Worm (Caenorhabditis elegans) whole organism, L3 larva: ENCODE data around the gene K11D12.7.

Experiments
- ceh-82 ChIP-seq: fragments of 150-350 bp; optimal IDR thresholded peaks from 2 replicates; lab custom pipeline; 2014; ENCODE audit warnings: missing biosample characterization, missing genetic modification characterization
- egl-27 ChIP-seq: sonication (generic microtip); optimal IDR thresholded peaks from 4 replicates; lab custom pipeline; 2017; ENCODE audit warnings: missing biosample characterization, missing genetic modification reagents, missing genetic modification characterization
- fos-1 ChIP-seq: fragments of 150-350 bp; optimal IDR thresholded peaks from 2 replicates; lab custom pipeline; 2014; ENCODE audit warnings: missing biosample characterization, missing genetic modification characterization
- lin-15B ChIP-seq: fragments of 150-350 bp; optimal IDR thresholded peaks from 2 replicates; lab custom pipeline; 2014; ENCODE audit warnings: missing biosample characterization, missing genetic modification characterization
- mdl-1 ChIP-seq: fragments of 150-350 bp; optimal IDR thresholded peaks from 2 replicates; lab custom pipeline; 2014; ENCODE audit warnings: missing biosample characterization, missing genetic modification characterization
- nfya-1 ChIP-seq: sonication (generic microtip); optimal IDR thresholded peaks from 2 replicates; lab custom pipeline; 2017; ENCODE audit warnings: missing genetic modification characterization, mild to moderate bottlenecking, missing compliant biosample characterization, antibody characterized with exemption, moderate library complexity; ENCODE audit not compliant: insufficient read depth
- nhr-237 ChIP-seq: fragments of 150-350 bp; optimal IDR thresholded peaks from 2 replicates; lab custom pipeline; 2014; ENCODE audit warnings: missing biosample characterization, missing genetic modification characterization
- nhr-28 ChIP-seq: fragments of 150-350 bp; optimal IDR thresholded peaks from 2 replicates; lab custom pipeline; 2014; ENCODE audit warnings: missing biosample characterization, missing genetic modification characterization
- skn-1 ChIP-seq: fragments of 150-350 bp; optimal IDR thresholded peaks from 2 replicates; lab custom pipeline; 2014; ENCODE audit warnings: missing biosample characterization, missing genetic modification characterization
- ztf-11 ChIP-seq: fragments of 150-350 bp; optimal IDR thresholded peaks from 2 replicates; lab custom pipeline; 2014; ENCODE audit warnings: missing biosample characterization, missing genetic modification characterization

DNA sequence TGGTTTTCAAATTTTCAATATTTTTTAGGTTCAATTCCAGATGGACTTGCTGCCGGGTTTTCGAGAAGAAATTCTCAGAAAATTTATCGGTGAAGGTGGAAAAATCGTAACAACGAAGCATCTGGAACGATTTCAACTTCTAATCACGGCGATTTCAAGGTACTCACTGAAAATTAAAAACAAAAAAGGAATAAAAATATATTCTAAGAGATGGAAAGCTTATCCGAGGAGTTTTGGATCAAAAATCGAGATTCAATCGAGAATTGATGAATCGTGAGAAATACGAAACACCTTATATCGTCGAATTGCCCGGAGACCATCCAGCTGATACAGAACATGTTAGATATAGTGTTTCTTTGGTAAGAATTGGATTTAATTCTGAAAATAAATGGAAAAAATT lies 16.0 kb upstream of the K11D12.7 start, which contains the start of gene K11D12.12:
- no peak for TF ChIP-seq lin-15B
- no peak for TF ChIP-seq skn-1 (tag; lab: Kevin White, UChicago)
- TF ChIP-seq nhr-28, result no peak
- no peak for TF ChIP-seq mdl-1 (tag; lab: Kevin White, UChicago)
- TF ChIP-seq nhr-237 (tag; lab: Kevin White, UChicago), result no peak
- no peak for TF ChIP-seq nfya-1 (tag; lab: Kevin White, UChicago)
- TF ChIP-seq fos-1 (tag; lab: Kevin White, UChicago), result no peak
- no peak for TF ChIP-seq ztf-11 (tag; lab: Kevin White, UChicago)
- TF ChIP-seq ceh-82 (tag; lab: Kevin White, UChicago), result no peak
- no peak for TF ChIP-seq egl-27 (tag; lab: Kevin White, UChicago)
